Fruit fly (Drosophila melanogaster): ENCODE results near the gene Muc91C.

dm6 chr3R:18677500-18677940 is 15.0 kb downstream of the Muc91C start, which contains the start of the genes dind and CG7706:
- TF ChIP-seq CG8478 (optimal IDR thresholded peaks at IDR 0.05) (no peak), CTCF (optimal IDR thresholded peaks at IDR 0.05) (no peak)

Data from S2 (cell line).